Worm (Caenorhabditis elegans) whole organism, young adult: Measurements from ENCODE around the gene srv-26.

Source experiments
- B0019.2 ChIP-seq: fragments of 200-800 bp; sonication (Bioruptor generic); conservative IDR thresholded peaks from 2 replicates; pipeline ENCODE4 v1.3.6; 2022; ENCODE audit warnings: missing genetic modification reagents, missing genetic modification characterization, missing compliant biosample characterization
- B0035.1 ChIP-seq: sonication (generic microtip); optimal IDR thresholded peaks from 2 replicates; lab custom pipeline; 2016; ENCODE audit warnings: missing genetic modification characterization, mild to moderate bottlenecking, missing compliant biosample characterization, missing genotype, missing genetic modification reagents
- B0336.3 ChIP-seq: fragments of 200-800 bp; sonication (Bioruptor generic); IDR thresholded peaks from 2 replicates; pipeline ENCODE4 v1.3.6; 2022; ENCODE audit warnings: missing genetic modification characterization, missing compliant biosample characterization
- C17E4.6 ChIP-seq: fragments of 200-800 bp; sonication (Bioruptor generic); IDR thresholded peaks from 2 replicates; pipeline ENCODE4 v1.3.6; 2022; ENCODE audit warnings: missing genetic modification reagents, missing genetic modification characterization, missing compliant biosample characterization
- F10E7.11 ChIP-seq: sonication (generic microtip); optimal IDR thresholded peaks from 2 replicates; lab custom pipeline; 2017; ENCODE audit warnings: mild to moderate bottlenecking, missing genetic modification characterization, moderate library complexity, missing compliant biosample characterization
- F22D6.2 ChIP-seq: sonication (generic microtip); optimal IDR thresholded peaks from 2 replicates; lab custom pipeline; 2016; ENCODE audit warnings: mild to moderate bottlenecking, missing genetic modification characterization, missing compliant biosample characterization
- F23B12.7 ChIP-seq: sonication (generic microtip); optimal IDR thresholded peaks from 2 replicates; lab custom pipeline; 2017; ENCODE audit warnings: missing genetic modification characterization, mild to moderate bottlenecking, missing compliant biosample characterization, antibody characterized with exemption, moderate library complexity; ENCODE audit not compliant: insufficient read depth
- F37B4.10 ChIP-seq: fragments of 200-800 bp; sonication (Bioruptor generic); IDR thresholded peaks from 2 replicates; pipeline ENCODE4 v1.3.6; 2022; ENCODE audit warnings: missing genetic modification characterization, missing compliant biosample characterization
- F39B2.1 ChIP-seq: fragments of 200-800 bp; sonication (Bioruptor generic); IDR thresholded peaks from 2 replicates; pipeline ENCODE4 v1.3.6; 2022; ENCODE audit warnings: missing genetic modification reagents, missing genetic modification characterization, missing compliant biosample characterization
- F52B5.7 ChIP-seq: sonication (generic microtip); optimal IDR thresholded peaks from 2 replicates; lab custom pipeline; 2016; ENCODE audit warnings: mild to moderate bottlenecking, missing genetic modification characterization, missing compliant biosample characterization
- F57A8.1 ChIP-seq: fragments of 200-800 bp; sonication (Bioruptor generic); optimal IDR thresholded peaks from 2 replicates; lab custom pipeline; 2018; ENCODE audit warnings: mild to moderate bottlenecking, missing genetic modification characterization, moderate library complexity, missing compliant biosample characterization
- K12H6.12 ChIP-seq: fragments of 200-800 bp; sonication (Bioruptor generic); optimal IDR thresholded peaks from 2 replicates; lab custom pipeline; 2018; ENCODE audit warnings: mild to moderate bottlenecking, missing genetic modification characterization, missing compliant biosample characterization
- T07F8.4 ChIP-seq: sonication (generic microtip); optimal IDR thresholded peaks from 2 replicates; lab custom pipeline; 2016; ENCODE audit warnings: mild to moderate bottlenecking, missing genetic modification characterization, moderate library complexity, missing compliant biosample characterization
- ZK185.1 ChIP-seq: sonication (generic microtip); optimal IDR thresholded peaks from 2 replicates; lab custom pipeline; 2016; ENCODE audit warnings: mild to moderate bottlenecking, missing genetic modification characterization, missing compliant biosample characterization; ENCODE audit not compliant: poor library complexity, severe bottlenecking
- ama-1 ChIP-seq, 3 experiments: fragments of 150-350 bp in 1 of 3; sonication (generic microtip) in 2 of 3; optimal IDR thresholded peaks; 2 replicates each; lab custom pipeline; 2014 to 2018; ENCODE audit warnings: missing biosample characterization in 2 of 3, missing genetic modification characterization in 2 of 3, missing genetic modification reagents in 2 of 3
- aptf-2 ChIP-seq: fragments of 200-800 bp; sonication (Bioruptor generic); conservative IDR thresholded peaks from 2 replicates; pipeline ENCODE4 v1.3.6; 2022; ENCODE audit warnings: missing genetic modification reagents, missing genetic modification characterization, missing compliant biosample characterization
- attf-3 ChIP-seq: fragments of 200-800 bp; sonication (Bioruptor generic); conservative IDR thresholded peaks from 2 replicates; pipeline ENCODE4 v1.3.6; 2022; ENCODE audit warnings: missing genetic modification reagents, missing genetic modification characterization, missing compliant biosample characterization
- attf-5 ChIP-seq: fragments of 200-800 bp; sonication (Bioruptor generic); optimal IDR thresholded peaks from 2 replicates; lab custom pipeline; 2018; ENCODE audit warnings: mild to moderate bottlenecking, missing genetic modification characterization, missing compliant biosample characterization
- attf-6 ChIP-seq: fragments of 200-800 bp; sonication (Bioruptor generic); IDR thresholded peaks from 2 replicates; pipeline ENCODE4 v1.3.6; 2022; ENCODE audit warnings: missing genetic modification reagents, missing genetic modification characterization, missing compliant biosample characterization
- ccch-3 ChIP-seq: fragments of 200-800 bp; sonication (Bioruptor generic); optimal IDR thresholded peaks from 2 replicates; lab custom pipeline; 2018; ENCODE audit warnings: mild to moderate bottlenecking, missing genetic modification characterization, missing compliant biosample characterization
- ceh-58 ChIP-seq: fragments of 200-800 bp; sonication (Bioruptor generic); IDR thresholded peaks from 2 replicates; pipeline ENCODE4 v1.3.6; 2022; ENCODE audit warnings: missing genetic modification characterization, missing compliant biosample characterization
- efl-1 ChIP-seq: fragments of 150-350 bp; optimal IDR thresholded peaks from 2 replicates; lab custom pipeline; 2014; ENCODE audit warnings: missing biosample characterization, missing genetic modification reagents, missing genetic modification characterization
- egrh-3 ChIP-seq: fragments of 200-800 bp; sonication (Bioruptor generic); IDR thresholded peaks from 2 replicates; pipeline ENCODE4 v1.3.6; 2022; ENCODE audit warnings: missing genetic modification reagents, missing genetic modification characterization, missing compliant biosample characterization
- him-1 ChIP-seq: sonication (generic microtip); optimal IDR thresholded peaks from 2 replicates; lab custom pipeline; 2016; ENCODE audit warnings: missing genotype, missing genetic modification reagents, missing genetic modification characterization, missing compliant biosample characterization
- hrde-1 ChIP-seq: sonication (generic microtip); optimal IDR thresholded peaks from 2 replicates; lab custom pipeline; 2016; ENCODE audit warnings: missing genetic modification characterization, mild to moderate bottlenecking, missing compliant biosample characterization, moderate library complexity, missing genotype, missing genetic modification reagents, borderline replicate concordance
- let-526 ChIP-seq: fragments of 200-800 bp; sonication (Bioruptor generic); IDR thresholded peaks from 2 replicates; pipeline ENCODE4 v1.3.6; 2022; ENCODE audit warnings: missing genetic modification reagents, missing genetic modification characterization, missing compliant biosample characterization
- let-607 ChIP-seq, 2 experiments: fragments of 200-800 bp in 1 of 2; sonication (Bioruptor generic) in 1 of 2; sonication (generic microtip) in 1 of 2; optimal IDR thresholded peaks; 2 replicates each; lab custom pipeline; 2016 to 2018; ENCODE audit warnings: mild to moderate bottlenecking in 2 of 2, missing compliant biosample characterization in 2 of 2, missing genetic modification characterization in 2 of 2, moderate library complexity in 2 of 2, missing genotype in 1 of 2
- lin-35 ChIP-seq, 3 experiments: fragments of 150-350 bp in 2 of 3; sonication (generic microtip) in 1 of 3; optimal IDR thresholded peaks; 2 replicates each; lab custom pipeline; 2014 to 2018; ENCODE audit warnings: missing biosample characterization in 3 of 3, missing genetic modification characterization in 3 of 3, missing genetic modification reagents in 3 of 3
- nfyb-1 ChIP-seq: fragments of 200-800 bp; sonication (Bioruptor generic); IDR thresholded peaks from 2 replicates; pipeline ENCODE4 v1.3.6; 2022; ENCODE audit warnings: missing genetic modification reagents, missing genetic modification characterization, missing compliant biosample characterization
- nhr-179 ChIP-seq: sonication (generic microtip); optimal IDR thresholded peaks from 2 replicates; lab custom pipeline; 2016; ENCODE audit warnings: mild to moderate bottlenecking, missing genetic modification characterization, missing compliant biosample characterization
- rcor-1 ChIP-seq: fragments of 200-800 bp; sonication (Bioruptor generic); IDR thresholded peaks from 2 replicates; pipeline ENCODE4 v1.3.6; 2022; ENCODE audit warnings: missing genetic modification reagents, missing genetic modification characterization, missing compliant biosample characterization
- snpc-1.3 ChIP-seq: sonication (generic microtip); optimal IDR thresholded peaks from 2 replicates; lab custom pipeline; 2017; ENCODE audit warnings: missing genetic modification characterization, mild to moderate bottlenecking, missing compliant biosample characterization, antibody characterized with exemption, moderate library complexity, missing genotype, missing genetic modification reagents; ENCODE audit not compliant: insufficient read depth
- snpc-3.4 ChIP-seq: sonication (generic microtip); optimal IDR thresholded peaks from 2 replicates; lab custom pipeline; 2017; ENCODE audit warnings: missing genetic modification characterization, mild to moderate bottlenecking, missing compliant biosample characterization, antibody characterized with exemption, moderate library complexity, missing genotype, missing genetic modification reagents
- snpc-4 ChIP-seq, 5 experiments: fragments of 150-350 bp in 1 of 5; sonication (generic microtip) in 4 of 5; optimal IDR thresholded peaks; 2 replicates each; lab custom pipeline; 2014 to 2018; ENCODE audit warnings: missing genetic modification characterization in 5 of 5, missing biosample characterization in 3 of 5, antibody characterized with exemption in 2 of 5, mild to moderate bottlenecking in 2 of 5, missing compliant biosample characterization in 2 of 5, missing genotype in 2 of 5, moderate library complexity in 2 of 5, missing genetic modification reagents in 1 of 5
- tlf-1 ChIP-seq: fragments of 200-800 bp; sonication (Bioruptor generic); optimal IDR thresholded peaks from 2 replicates; lab custom pipeline; 2018; ENCODE audit warnings: mild to moderate bottlenecking, missing genetic modification characterization, missing compliant biosample characterization
- ztf-26 ChIP-seq: sonication (generic microtip); optimal IDR thresholded peaks from 2 replicates; lab custom pipeline; 2017; ENCODE audit warnings: missing genetic modification characterization, missing compliant biosample characterization

The srv-26 gene

DNA sequence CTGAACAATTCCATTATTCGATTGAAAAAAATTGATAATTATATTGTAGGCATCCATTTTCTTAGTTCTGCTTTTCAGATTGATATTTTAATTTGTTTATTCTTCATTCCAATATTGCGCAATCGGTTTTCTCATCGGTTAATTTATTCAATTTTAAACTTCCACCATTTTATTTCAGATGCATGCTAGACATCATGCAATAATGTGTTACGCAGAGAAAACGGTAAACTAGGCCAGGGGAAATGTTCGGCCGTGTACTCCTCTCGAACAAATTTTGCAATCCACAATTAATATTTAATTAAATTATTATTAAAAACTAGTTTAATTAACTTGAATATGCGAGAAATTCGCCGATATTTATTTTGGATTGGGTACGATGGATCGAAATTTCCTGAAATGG lies 20.0 kb upstream of the srv-26 start, which contains the start of gene Y73B6BL.29 (continued):
- TF ChIP-seq F10E7.11 (tag; lab: Kevin White, UChicago) (peak; percentile 61), let-526 (GFP tag; lab: Robert Waterston, UW) (no peak), T07F8.4 (tag; lab: Kevin White, UChicago) (no peak), ama-1 (optimal IDR thresholded peaks at IDR 0.05; lab: Kevin White, UChicago) (no peak), ama-1 (GFP tag; optimal IDR thresholded peaks at IDR 0.05; lab: Kevin White, UChicago) (peak in 1 of 2 experiments; percentile 69), attf-3 (GFP tag; lab: Robert Waterston, UW) (peak; percentile 53), B0336.3 (GFP tag; lab: Robert Waterston, UW) (0 out of 2 replicates have a peak, but pooled peaks have one; percentile 35), lin-35 (GFP tag; optimal IDR thresholded peaks at IDR 0.05; lab: Kevin White, UChicago) (peak in 2 of 3 experiments; percentile 69 to 95), hrde-1 (tag; lab: Kevin White, UChicago) (no peak), let-607 (tag; optimal IDR thresholded peaks at IDR 0.05; lab: Kevin White, UChicago) (peak; percentile 23 to 80), ZK185.1 (tag; lab: Kevin White, UChicago) (peak; percentile 97), F39B2.1 (GFP tag; lab: Robert Waterston, UW) (peak; percentile 58; the same call in 1 of the 2 replicates), F57A8.1 (GFP tag; lab: Kevin White, UChicago) (no peak), him-1 (tag; lab: Kevin White, UChicago) (peak; percentile 45), aptf-2 (peak; percentile 72), F37B4.10 (GFP tag; lab: Robert Waterston, UW) (no peak), rcor-1 (GFP tag; lab: Robert Waterston, UW) (peak; percentile 83), K12H6.12 (tag; lab: Kevin White, UChicago) (peak; percentile 90), F23B12.7 (tag; lab: Kevin White, UChicago) (peak; percentile 24), B0035.1 (tag; lab: Kevin White, UChicago) (peak; percentile 78), B0019.2 (GFP tag; lab: Robert Waterston, UW) (0 out of 2 replicates have a peak, but pooled peaks have one; percentile 26), ztf-26 (peak; percentile 1), snpc-4 (GFP tag; optimal IDR thresholded peaks at IDR 0.05; lab: Kevin White, UChicago) (peak; percentile 74), snpc-4 (tag; optimal IDR thresholded peaks at IDR 0.05; lab: Kevin White, UChicago) (peak; percentile 54 to 87 (median 78)), egrh-3 (GFP tag; lab: Robert Waterston, UW) (no peak), ceh-58 (GFP tag; lab: Robert Waterston, UW) (no peak), efl-1 (peak; percentile 74), C17E4.6 (GFP tag; lab: Robert Waterston, UW) (no peak), nhr-179 (tag; lab: Kevin White, UChicago) (no peak), snpc-3.4 (tag; lab: Kevin White, UChicago) (peak; percentile 5), attf-5 (GFP tag; lab: Kevin White, UChicago) (peak; percentile 39), nfyb-1 (peak; percentile 63), attf-6 (GFP tag; lab: Robert Waterston, UW) (peak; percentile 65), F22D6.2 (peak; percentile 40), F52B5.7 (tag; lab: Kevin White, UChicago) (peak; percentile 61), snpc-1.3 (tag; lab: Kevin White, UChicago) (peak; percentile 66), ccch-3 (GFP tag; lab: Kevin White, UChicago) (peak; percentile 58), tlf-1 (peak; percentile 69)
